Fruit fly (Drosophila melanogaster): ENCODE data around the gene CG32986.
A peak's percentile ranks its signal among the peaks of the same experiment; 100 is the strongest.

CG32986 gene

DNA sequence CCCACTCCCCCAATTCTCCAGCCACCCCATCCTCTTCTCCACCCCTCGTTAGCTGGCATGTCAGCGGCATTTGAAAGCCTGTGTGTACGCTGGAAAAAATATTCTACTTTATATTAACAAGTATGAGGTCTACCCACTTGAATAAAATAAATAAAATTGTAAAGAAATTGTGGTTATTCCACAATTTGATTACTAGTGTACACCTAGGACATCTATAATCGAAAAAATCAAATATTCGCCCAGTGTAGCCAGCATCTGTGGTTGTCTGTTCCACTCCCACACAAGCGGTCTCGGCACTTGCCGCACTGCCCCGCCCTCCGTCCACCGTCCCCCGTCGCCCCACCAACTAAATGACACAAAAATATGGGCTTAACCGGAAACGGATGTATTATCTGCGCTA is 1.8 kb upstream of the CG32986 start (continued):
- TF ChIP-seq Gsc (GFP tag; IDR thresholded peaks at IDR 0.05) (peak; percentile 63), mam (GFP tag; optimal IDR thresholded peaks at IDR 0.05) (peak; percentile 15), run (tag; optimal IDR thresholded peaks at IDR 0.05) (peak; percentile 28), stc (GFP tag; IDR thresholded peaks at IDR 0.05) (peak; percentile 73; the same call in 1 of the 2 replicates), CG10366 (GFP tag; IDR thresholded peaks at IDR 0.05) (peak; percentile 63), CG15073 (GFP tag; optimal IDR thresholded peaks at IDR 0.05) (peak; percentile 7), ewg (GFP tag; optimal IDR thresholded peaks at IDR 0.05) (peak; percentile 51), H2.0 (GFP tag; IDR thresholded peaks at IDR 0.05) (peak; percentile 48), Adf1 (GFP tag; IDR thresholded peaks at IDR 0.05) (no peak), Hsf (GFP tag; optimal IDR thresholded peaks at IDR 0.05) (peak; percentile 28), insv (GFP tag; optimal IDR thresholded peaks at IDR 0.05) (no peak), CG5245 (GFP tag; optimal IDR thresholded peaks at IDR 0.05) (peak; percentile 78), CG18262 (tag; optimal IDR thresholded peaks at IDR 0.05) (peak; percentile 85), yki (optimal IDR thresholded peaks at IDR 0.05) (no peak), pfk (GFP tag; optimal IDR thresholded peaks at IDR 0.05) (no peak), sima (GFP tag; optimal IDR thresholded peaks at IDR 0.05) (no peak), CG10209 (GFP tag; optimal IDR thresholded peaks at IDR 0.05) (peak; percentile 50), CG31388 (GFP tag; optimal IDR thresholded peaks at IDR 0.05) (peak; percentile 39), ash1 (GFP tag; optimal IDR thresholded peaks at IDR 0.05) (no peak), CG31365 (tag; optimal IDR thresholded peaks at IDR 0.05) (peak; percentile 1), dimm (GFP tag; IDR thresholded peaks at IDR 0.05) (no peak), otp (GFP tag; IDR thresholded peaks at IDR 0.05) (0 out of 3 replicates have a peak, but pooled peaks have one; percentile 52), CG30431 (GFP tag; optimal IDR thresholded peaks at IDR 0.05) (peak; percentile 42), fd3F (GFP tag; optimal IDR thresholded peaks at IDR 0.05) (no peak), CG7928 (GFP tag; optimal IDR thresholded peaks at IDR 0.05) (no peak), so (GFP tag; IDR thresholded peaks at IDR 0.05) (peak; percentile 63; the same call in 1 of the 3 replicates), CG3847 (GFP tag; IDR thresholded peaks at IDR 0.05) (0 out of 2 replicates have a peak, but pooled peaks have one; percentile 36), Dbx (GFP tag; IDR thresholded peaks at IDR 0.05) (peak; percentile 50; the same call in 1 of the 3 replicates), CG12236 (GFP tag; optimal IDR thresholded peaks at IDR 0.05) (no peak), Sox100B (GFP tag; optimal IDR thresholded peaks at IDR 0.05) (peak; percentile 67), CG4820 (GFP tag; optimal IDR thresholded peaks at IDR 0.05) (peak; percentile 80), CG10267 (tag; optimal IDR thresholded peaks at IDR 0.05) (peak; percentile 73), Jarid2 (GFP tag; optimal IDR thresholded peaks at IDR 0.05) (peak; percentile 50), eyg (GFP tag; optimal IDR thresholded peaks at IDR 0.05) (no peak), CG3726 (GFP tag; IDR thresholded peaks at IDR 0.05) (peak; percentile 68; the same call in 2 of the 3 replicates), CG12155 (GFP tag; optimal IDR thresholded peaks at IDR 0.05) (peak; percentile 47), zen2 (GFP tag; IDR thresholded peaks at IDR 0.05; ENCODE audit: partially characterized antibody) (no peak), chinmo (GFP tag; IDR thresholded peaks at IDR 0.05; ENCODE audit: partially characterized antibody) (no peak), Asciz (GFP tag; optimal IDR thresholded peaks at IDR 0.05) (peak; percentile 62), pnt (GFP tag; optimal IDR thresholded peaks at IDR 0.05) (peak; percentile 43), CG2129 (GFP tag; IDR thresholded peaks at IDR 0.05; ENCODE audit: partially characterized antibody) (no peak), lilli (GFP tag; optimal IDR thresholded peaks at IDR 0.05) (peak; percentile 38), CG12391 (tag; optimal IDR thresholded peaks at IDR 0.05) (peak; percentile 65), Oli (tag; optimal IDR thresholded peaks at IDR 0.05) (peak; percentile 54), bsh (GFP tag; optimal IDR thresholded peaks at IDR 0.05) (peak in 1 of 2 experiments; percentile 83), Ptx1 (GFP tag; IDR thresholded peaks at IDR 0.05) (peak; percentile 77), CG9215 (GFP tag; IDR thresholded peaks at IDR 0.05) (peak; percentile 63), dmrt99B (tag; optimal IDR thresholded peaks at IDR 0.05) (peak; percentile 78), Doc2 (GFP tag; IDR thresholded peaks at IDR 0.05) (no peak), vfl (GFP tag; optimal IDR thresholded peaks at IDR 0.05) (no peak), Vsx1 (GFP tag; optimal IDR thresholded peaks at IDR 0.05) (no peak)

All from whole organism, embryonic.